Fruit fly (Drosophila melanogaster): ENCODE results near the gene Pgam5.
A peak's percentile ranks its signal among the peaks of the same experiment; 100 is the strongest.

Gene Pgam5

dm6 chrX:1858867-1859266 lies 14.5 kb downstream of the Pgam5 start, which contains the start of gene Lamtor5 (continued):
- TF ChIP-seq CG7372 (GFP tag; IDR thresholded peaks at IDR 0.05) (no peak), stwl (tag; optimal IDR thresholded peaks at IDR 0.05) (peak; percentile 24), Lim3 (GFP tag; IDR thresholded peaks at IDR 0.05) (no peak), MTF-1 (GFP tag; optimal IDR thresholded peaks at IDR 0.05; ENCODE audit: borderline replicate concordance) (no peak), CG17385 (GFP tag; optimal IDR thresholded peaks at IDR 0.05) (peak; percentile 33), seq (GFP tag; IDR thresholded peaks at IDR 0.05) (no peak), Rfx (GFP tag; IDR thresholded peaks at IDR 0.05) (peak; percentile 78), CG17612 (GFP tag; IDR thresholded peaks at IDR 0.05) (no peak), ro (GFP tag; IDR thresholded peaks at IDR 0.05) (no peak), D19B (GFP tag; optimal IDR thresholded peaks at IDR 0.05) (peak; percentile 1), CG6175 (GFP tag; IDR thresholded peaks at IDR 0.05) (0 out of 3 replicates have a peak, but pooled peaks have one; percentile 10), GATAe (GFP tag; conservative IDR thresholded peaks at IDR 0.05) (no peak), CG5245 (GFP tag; optimal IDR thresholded peaks at IDR 0.05) (no peak), lov (optimal IDR thresholded peaks at IDR 0.05) (no peak), lov (GFP tag; IDR thresholded peaks at IDR 0.05) (no peak), CG17361 (GFP tag; IDR thresholded peaks at IDR 0.05) (peak; percentile 43; the same call in 1 of the 3 replicates), pum (GFP tag; optimal IDR thresholded peaks at IDR 0.05) (peak; percentile 31), pnt (GFP tag; optimal IDR thresholded peaks at IDR 0.05) (no peak), ash1 (GFP tag; optimal IDR thresholded peaks at IDR 0.05) (no peak), CG9437 (GFP tag; optimal IDR thresholded peaks at IDR 0.05) (no peak), vnd (GFP tag; IDR thresholded peaks at IDR 0.05; ENCODE audit: partially characterized antibody) (no peak), Hr51 (GFP tag; optimal IDR thresholded peaks at IDR 0.05) (peak in 1 of 2 experiments; percentile 39), ttk (GFP tag; IDR thresholded peaks at IDR 0.05) (no peak), unpg (GFP tag; optimal IDR thresholded peaks at IDR 0.05) (peak; percentile 53), sna (GFP tag; IDR thresholded peaks at IDR 0.05; ENCODE audit: partially characterized antibody) (no peak), CG7271 (tag; optimal IDR thresholded peaks at IDR 0.05) (no peak), CG6654 (GFP tag; optimal IDR thresholded peaks at IDR 0.05) (no peak), NC2β (GFP tag; optimal IDR thresholded peaks at IDR 0.05) (peak; percentile 1), zen2 (GFP tag; IDR thresholded peaks at IDR 0.05; ENCODE audit: partially characterized antibody) (no peak), CG1792 (GFP tag; optimal IDR thresholded peaks at IDR 0.05) (no peak), gem (tag; optimal IDR thresholded peaks at IDR 0.05) (peak; percentile 68), CkIIα-i1 (GFP tag; IDR thresholded peaks at IDR 0.05) (no peak), unc-4 (GFP tag; IDR thresholded peaks at IDR 0.05; ENCODE audit: partially characterized antibody) (no peak), CG3163 (GFP tag; optimal IDR thresholded peaks at IDR 0.05) (no peak), bab2 (GFP tag; optimal IDR thresholded peaks at IDR 0.05) (peak; percentile 35), Bdp1 (GFP tag; optimal IDR thresholded peaks at IDR 0.05) (no peak), crol (GFP tag; IDR thresholded peaks at IDR 0.05) (no peak), salm (tag; optimal IDR thresholded peaks at IDR 0.05) (no peak), CG10209 (GFP tag; optimal IDR thresholded peaks at IDR 0.05) (peak; percentile 5), CG17328 (GFP tag; IDR thresholded peaks at IDR 0.05) (0 out of 2 replicates have a peak, but pooled peaks have one; percentile 39), Antp (GFP tag; optimal IDR thresholded peaks at IDR 0.05) (no peak), slbo (GFP tag; IDR thresholded peaks at IDR 0.05) (peak; percentile 73), sisA (GFP tag; IDR thresholded peaks at IDR 0.05) (peak; percentile 22; the same call in 1 of the 2 replicates), her (GFP tag; optimal IDR thresholded peaks at IDR 0.05) (no peak), CG31388 (GFP tag; optimal IDR thresholded peaks at IDR 0.05) (no peak), Usf (GFP tag; optimal IDR thresholded peaks at IDR 0.05) (no peak), fd3F (GFP tag; optimal IDR thresholded peaks at IDR 0.05) (no peak), sim (GFP tag; IDR thresholded peaks at IDR 0.05) (no peak), nmo (GFP tag; optimal IDR thresholded peaks at IDR 0.05) (peak; percentile 34), Ptx1 (GFP tag; IDR thresholded peaks at IDR 0.05) (no peak), Mad (GFP tag; optimal IDR thresholded peaks at IDR 0.05) (peak; percentile 10), ems (GFP tag; optimal IDR thresholded peaks at IDR 0.05) (peak; percentile 46)

Data from whole organism, embryonic.